Fruit fly (Drosophila melanogaster) whole organism: ENCODE data around the gene MAGE.

Experiments used
- CG8478 ChIP-seq: fragments of >200 bp; optimal IDR thresholded peaks from 2 replicates; lab custom pipeline; 2018; ENCODE audit warnings: inconsistent platforms
- Dll ChIP-seq: fragments of >200 bp; optimal IDR thresholded peaks from 2 replicates; lab custom pipeline; 2017
- EcR ChIP-seq, 2 experiments: fragments of >200 bp; optimal IDR thresholded peaks; 2 replicates each; lab custom pipeline; 2017; ENCODE audit warnings: missing biosample characterization in 2 of 2, missing genetic modification characterization in 2 of 2, missing genetic modification reagents in 2 of 2
- pan ChIP-seq: fragments of >200 bp; optimal IDR thresholded peaks from 2 replicates; lab custom pipeline; 2017
- psq ChIP-seq: fragments of >200 bp; optimal IDR thresholded peaks from 2 replicates; lab custom pipeline; 2017
- usp ChIP-seq: fragments of >200 bp; optimal IDR thresholded peaks from 2 replicates; lab custom pipeline; 2017; ENCODE audit warnings: missing biosample characterization, missing genetic modification characterization, mixed read lengths

MAGE gene

dm6 chr3R:7138058-7138457 lies 16.9 kb downstream of the MAGE start:
- TF ChIP-seq usp (GFP tag; lab: Kevin White, UChicago) (no peak), psq (lab: Kevin White, UChicago) (no peak), Dll (lab: Kevin White, UChicago) (no peak), pan (lab: Kevin White, UChicago) (no peak), CG8478 (no peak), EcR (GFP tag; optimal IDR thresholded peaks at IDR 0.05; lab: Kevin White, UChicago) (no peak)

- TF ChIP-seq usp (GFP tag; lab: Kevin White, UChicago) (no peak), psq (lab: Kevin White, UChicago) (no peak), pan (lab: Kevin White, UChicago) (no peak), Dll (lab: Kevin White, UChicago) (no peak), EcR (GFP tag; optimal IDR thresholded peaks at IDR 0.05; lab: Kevin White, UChicago) (no peak), CG8478 (no peak)
Measured at dm6 chr3R:7137207-7137606, 17.8 kb downstream of the MAGE start.

dm6 chr3R:7135881-7136280 lies 19.1 kb downstream of the MAGE start, which contains the start of gene Fer1:
Gene Fer1, plus strand, starts transcription at chr3R:7136206.
- TF ChIP-seq psq (lab: Kevin White, UChicago) (no peak), usp (GFP tag; lab: Kevin White, UChicago) (no peak), CG8478 (no peak), Dll (lab: Kevin White, UChicago) (no peak), EcR (GFP tag; optimal IDR thresholded peaks at IDR 0.05; lab: Kevin White, UChicago) (no peak), pan (lab: Kevin White, UChicago) (no peak)

- TF ChIP-seq Dll (lab: Kevin White, UChicago) (no peak), psq (lab: Kevin White, UChicago) (no peak), EcR (GFP tag; optimal IDR thresholded peaks at IDR 0.05; lab: Kevin White, UChicago) (no peak), usp (GFP tag; lab: Kevin White, UChicago) (no peak), CG8478 (no peak), pan (lab: Kevin White, UChicago) (no peak)
Measured at dm6 chr3R:7134715-7135505, 20.1 kb downstream of the MAGE start.

- TF ChIP-seq Dll (lab: Kevin White, UChicago) (no peak), CG8478 (no peak), pan (lab: Kevin White, UChicago) (no peak), EcR (GFP tag; optimal IDR thresholded peaks at IDR 0.05; lab: Kevin White, UChicago) (no peak), usp (GFP tag; lab: Kevin White, UChicago) (no peak), psq (lab: Kevin White, UChicago) (no peak)
Measured at dm6 chr3R:7131260-7131659, 23.7 kb downstream of the MAGE start, which contains the start of gene CG31493. Gene CG31493, plus strand, starts transcription at chr3R:7131560.

dm6 chr3R:7130827-7131226 lies 24.2 kb downstream of the MAGE start:
- TF ChIP-seq EcR (GFP tag; optimal IDR thresholded peaks at IDR 0.05; lab: Kevin White, UChicago) = no peak
- no peak for TF ChIP-seq Dll (lab: Kevin White, UChicago)
- TF ChIP-seq usp (GFP tag; lab: Kevin White, UChicago) = no peak
- TF ChIP-seq CG8478 = no peak
- TF ChIP-seq psq (lab: Kevin White, UChicago) = no peak
- TF ChIP-seq pan (lab: Kevin White, UChicago) = no peak

- TF ChIP-seq Dll (lab: Kevin White, UChicago) (no peak), pan (lab: Kevin White, UChicago) (no peak), CG8478 (no peak), EcR (GFP tag; optimal IDR thresholded peaks at IDR 0.05; lab: Kevin White, UChicago) (no peak), usp (GFP tag; lab: Kevin White, UChicago) (no peak), psq (lab: Kevin White, UChicago) (no peak)
Measured at dm6 chr3R:7129280-7130069, 25.5 kb downstream of the MAGE start, which contains the start of gene CG31248. Gene CG31248, plus strand, starts transcription at chr3R:7129320.

dm6 chr3R:7127966-7128365 lies 27.0 kb downstream of the MAGE start, which contains the start of gene CG10068:
Gene CG10068, minus strand, starts transcription at chr3R:7128027.
- TF ChIP-seq CG8478 (no peak), usp (GFP tag; lab: Kevin White, UChicago) (no peak), pan (lab: Kevin White, UChicago) (no peak), psq (lab: Kevin White, UChicago) (no peak), Dll (lab: Kevin White, UChicago) (no peak), EcR (GFP tag; optimal IDR thresholded peaks at IDR 0.05; lab: Kevin White, UChicago) (no peak)

- TF ChIP-seq pan (lab: Kevin White, UChicago) = no peak
Measured at dm6 chr3R:7124109-7124639, 30.8 kb downstream of the MAGE start, which contains the start of the genes Alh and CG10098. Gene Alh, minus strand, starts transcription at chr3R:7124185. Gene CG10098, plus strand, starts transcription at chr3R:7124548.

dm6 chr3R:7123699-7124098 lies 31.3 kb downstream of the MAGE start:
- peak; percentile 85 for TF ChIP-seq CG8478
- no peak for TF ChIP-seq pan (lab: Kevin White, UChicago)

- TF ChIP-seq EcR (GFP tag; optimal IDR thresholded peaks at IDR 0.05; lab: Kevin White, UChicago) = no peak
- no peak for TF ChIP-seq Dll (lab: Kevin White, UChicago)
- no peak for TF ChIP-seq psq (lab: Kevin White, UChicago)
- TF ChIP-seq pan (lab: Kevin White, UChicago) = no peak
- no peak for TF ChIP-seq usp (GFP tag; lab: Kevin White, UChicago)
- no peak for TF ChIP-seq CG8478
Measured at dm6 chr3R:7123073-7123572, 31.9 kb downstream of the MAGE start.
